Worm (Caenorhabditis elegans): Measurements from ENCODE around the gene F55A11.7.

Gene F55A11.7

DNA sequence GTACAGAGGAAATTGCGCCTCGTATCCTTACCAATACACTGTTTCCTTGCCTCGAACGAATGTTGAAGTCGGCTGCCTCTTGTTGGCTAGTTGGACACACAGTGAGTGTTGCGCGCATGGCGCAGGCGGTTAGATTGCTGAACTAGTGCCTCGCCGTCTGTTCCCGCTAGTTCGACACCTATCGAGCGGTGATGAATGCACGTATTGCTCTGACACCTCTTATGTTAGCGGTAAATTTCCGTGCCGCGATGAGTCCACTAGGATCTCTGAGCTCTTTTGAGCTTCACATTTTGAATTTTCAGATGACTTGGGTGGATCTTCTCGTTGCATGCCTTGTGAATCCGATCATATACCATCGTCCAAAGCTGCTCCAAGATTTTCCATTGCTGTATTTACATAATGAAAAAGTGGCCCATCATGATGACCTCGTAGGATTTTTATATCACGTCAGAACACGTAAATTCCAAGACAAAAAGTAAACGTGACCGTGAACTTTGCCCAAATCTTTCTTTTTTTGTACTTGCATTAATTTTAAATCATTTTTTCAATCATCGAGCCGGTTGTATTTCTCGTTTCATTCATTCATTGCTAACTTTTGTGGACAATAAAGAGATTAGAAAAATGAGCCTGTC lies 4.3 kb downstream of the F55A11.7 start, which contains the start of gene F55A11.11 (continued):
- TF ChIP-seq aptf-3 (GFP tag; IDR thresholded peaks at IDR 0.05) (peak; percentile 94), Y53G8AR.9 (GFP tag; conservative IDR thresholded peaks at IDR 0.05) (peak; percentile 76), ceh-58 (GFP tag; IDR thresholded peaks at IDR 0.05) (0 out of 2 replicates have a peak, but pooled peaks have one; percentile 28), mcd-1 (GFP tag; IDR thresholded peaks at IDR 0.05) (no peak; the same call in 1 of the 2 replicates), hmg-1.2 (GFP tag; IDR thresholded peaks at IDR 0.05) (peak; percentile 83), rcor-1 (GFP tag; IDR thresholded peaks at IDR 0.05) (peak; percentile 84), B0336.3 (GFP tag; IDR thresholded peaks at IDR 0.05) (peak; percentile 84), gei-17 (GFP tag; optimal IDR thresholded peaks at IDR 0.05) (peak; percentile 46), ztf-22 (GFP tag; optimal IDR thresholded peaks at IDR 0.05) (peak; percentile 76), madf-10 (tag; optimal IDR thresholded peaks at IDR 0.05) (peak; percentile 89), hrde-1 (tag; optimal IDR thresholded peaks at IDR 0.05; ENCODE audit: borderline replicate concordance) (peak; percentile 92), F22D6.2 (tag; optimal IDR thresholded peaks at IDR 0.05) (peak; percentile 63), sdz-38 (tag; optimal IDR thresholded peaks at IDR 0.05) (no peak), madf-6 (GFP tag; IDR thresholded peaks at IDR 0.05) (peak; percentile 82), unc-130 (GFP tag; optimal IDR thresholded peaks at IDR 0.05) (peak; percentile 77), cebp-2 (GFP tag; IDR thresholded peaks at IDR 0.05) (peak; percentile 92), cebp-1 (GFP tag; IDR thresholded peaks at IDR 0.05) (peak; percentile 72), cebp-1 (tag; optimal IDR thresholded peaks at IDR 0.05) (peak; percentile 85), hlh-26 (GFP tag; conservative IDR thresholded peaks at IDR 0.05) (no peak), lin-35 (GFP tag; optimal IDR thresholded peaks at IDR 0.05) (peak in 2 of 3 experiments; percentile 24 to 85), dpff-1 (tag; optimal IDR thresholded peaks at IDR 0.05) (no peak), ceh-27 (GFP tag; optimal IDR thresholded peaks at IDR 0.05) (peak; percentile 91), attf-5 (GFP tag; optimal IDR thresholded peaks at IDR 0.05) (peak; percentile 90), Y56A3A.18 (GFP tag; IDR thresholded peaks at IDR 0.05) (peak; percentile 89), ccch-3 (GFP tag; optimal IDR thresholded peaks at IDR 0.05) (peak; percentile 14), attf-6 (GFP tag; IDR thresholded peaks at IDR 0.05) (peak; percentile 77), C17E4.6 (GFP tag; IDR thresholded peaks at IDR 0.05) (no peak), nhr-120 (GFP tag; IDR thresholded peaks at IDR 0.05) (no peak), D2030.7 (GFP tag; IDR thresholded peaks at IDR 0.05) (peak; percentile 83), pha-4 (tag; optimal IDR thresholded peaks at IDR 0.05) (no peak), die-1 (tag; optimal IDR thresholded peaks at IDR 0.05) (peak; percentile 96), nfya-1 (tag; optimal IDR thresholded peaks at IDR 0.05; ENCODE audit: borderline replicate concordance, insufficient read depth) (no peak), ekl-4 (GFP tag; IDR thresholded peaks at IDR 0.05) (peak; percentile 89), F33H1.4 (GFP tag; IDR thresholded peaks at IDR 0.05) (peak; percentile 61), lsy-27 (tag; optimal IDR thresholded peaks at IDR 0.05; ENCODE audit: borderline replicate concordance, insufficient read depth) (peak; percentile 79), F49E8.2 (tag; optimal IDR thresholded peaks at IDR 0.05; ENCODE audit: insufficient read depth) (peak; percentile 84), nhr-90 (tag; optimal IDR thresholded peaks at IDR 0.05) (peak; percentile 96), ztf-18 (tag; optimal IDR thresholded peaks at IDR 0.05) (peak; percentile 81), egl-44 (GFP tag; IDR thresholded peaks at IDR 0.05) (peak; percentile 96), madf-8 (GFP tag; conservative IDR thresholded peaks at IDR 0.05) (peak; percentile 37; the same call in 1 of the 2 replicates), ztf-3 (GFP tag; optimal IDR thresholded peaks at IDR 0.05) (no peak), him-1 (tag; optimal IDR thresholded peaks at IDR 0.05) (peak; percentile 97), ama-1 (optimal IDR thresholded peaks at IDR 0.05) (no peak), ama-1 (GFP tag; optimal IDR thresholded peaks at IDR 0.05) (peak; percentile 55 to 91), ets-4 (GFP tag; optimal IDR thresholded peaks at IDR 0.05) (peak; percentile 82), zim-3 (tag; optimal IDR thresholded peaks at IDR 0.05) (peak; percentile 97), attf-3 (GFP tag; conservative IDR thresholded peaks at IDR 0.05) (peak; percentile 75), zfh-2 (GFP tag; conservative IDR thresholded peaks at IDR 0.05) (no peak)
